Fruit fly (Drosophila melanogaster): ENCODE data around the gene Pcyt2.

DNA sequence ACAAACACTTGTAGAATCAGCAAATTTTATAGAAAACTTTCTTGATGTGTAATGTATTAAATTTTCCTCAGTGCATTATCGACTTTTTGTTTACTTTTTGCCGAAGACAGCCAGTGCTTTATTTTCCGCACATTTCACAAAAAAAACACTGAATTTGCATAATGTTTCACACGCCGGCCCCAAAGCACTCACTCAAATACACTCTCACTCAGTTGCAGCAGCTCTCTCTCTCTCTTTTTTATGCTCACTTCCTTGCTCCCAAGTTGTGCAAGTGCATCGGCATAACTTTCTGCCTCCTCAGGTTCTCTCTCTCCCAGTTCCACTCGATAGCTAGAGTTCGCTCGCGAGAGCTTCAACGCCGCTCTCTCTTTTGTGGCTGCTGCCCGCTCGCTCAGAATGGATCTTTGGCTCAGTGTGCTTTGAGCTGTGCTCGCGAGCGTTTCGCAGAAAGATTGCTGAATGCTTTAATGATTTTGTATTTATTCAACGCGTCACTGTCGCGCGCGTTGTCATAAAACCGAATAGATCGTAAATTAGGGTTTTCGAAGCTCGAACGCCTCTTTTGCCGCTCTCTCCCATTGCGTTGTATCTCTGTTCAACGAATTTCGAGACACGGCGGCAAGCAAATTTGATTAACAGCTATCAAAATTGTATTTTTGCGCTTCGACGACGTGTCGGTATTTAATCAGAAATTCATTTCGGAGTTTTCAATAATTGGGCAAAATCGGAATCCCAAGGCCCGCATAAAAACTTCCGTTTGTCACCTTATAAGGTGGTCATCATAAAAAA, 33.2 kb downstream of the Pcyt2 start:
- TF ChIP-seq CG15514 (GFP tag; optimal IDR thresholded peaks at IDR 0.05) (peak; percentile 24), danr (GFP tag; IDR thresholded peaks at IDR 0.05) (no peak), grn (GFP tag; optimal IDR thresholded peaks at IDR 0.05) (no peak), gsb (GFP tag; IDR thresholded peaks at IDR 0.05) (no peak), bigmax (GFP tag; optimal IDR thresholded peaks at IDR 0.05) (no peak), CG15696 (tag; optimal IDR thresholded peaks at IDR 0.05) (no peak), Med (GFP tag) (peak; percentile 81), ERR (GFP tag; optimal IDR thresholded peaks at IDR 0.05) (no peak), salm (tag; optimal IDR thresholded peaks at IDR 0.05) (no peak), Optix (GFP tag; IDR thresholded peaks at IDR 0.05) (no peak), CG34376 (GFP tag; optimal IDR thresholded peaks at IDR 0.05) (peak; percentile 66)

Data from whole organism, embryonic.